Fruit fly (Drosophila melanogaster): Measurements from ENCODE around the gene CG13002.

DNA sequence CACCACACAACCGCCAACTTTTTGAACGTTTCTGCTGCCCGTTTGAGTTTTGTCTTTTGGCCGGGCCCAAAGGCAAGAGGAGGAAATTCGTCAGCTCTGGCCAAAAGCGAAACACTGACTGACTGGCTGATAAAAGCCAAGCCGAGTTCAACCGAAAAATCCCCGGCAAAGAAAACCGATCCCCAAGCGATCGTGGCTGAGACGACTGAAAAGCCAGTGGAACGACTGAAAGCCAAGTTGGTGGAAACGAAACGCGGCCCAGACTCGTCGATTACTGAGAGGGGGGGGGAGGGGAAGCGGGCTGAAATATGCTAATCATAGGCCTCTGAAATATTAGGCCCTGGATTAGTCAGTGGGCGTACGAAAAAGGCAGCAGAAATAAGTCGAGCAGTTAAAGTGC is 13.2 kb upstream of the CG13002 start, which contains the start of gene CG13003:
- TF ChIP-seq kay (GFP tag; ENCODE audit: borderline replicate concordance), result no peak
- TF ChIP-seq bab1 (GFP tag; optimal IDR thresholded peaks at IDR 0.05), result no peak

Measured in whole organism, adult.